Fruit fly (Drosophila melanogaster): ENCODE data around the gene CG1622.

CG1622 gene

dm6 chrX:13251310-13251709 is 45.6 kb upstream of the CG1622 start:
- TF ChIP-seq CG32264 (GFP tag; optimal IDR thresholded peaks at IDR 0.05), result peak; percentile 77
- peak; percentile 77 for TF ChIP-seq sv (GFP tag; optimal IDR thresholded peaks at IDR 0.05)
- peak; percentile 97 for TF ChIP-seq h (GFP tag; optimal IDR thresholded peaks at IDR 0.05)
- no peak for TF ChIP-seq Dif (GFP tag; optimal IDR thresholded peaks at IDR 0.05; ENCODE audit: partially characterized antibody)
- TF ChIP-seq Vsx2 (GFP tag; optimal IDR thresholded peaks at IDR 0.05; ENCODE audit: partially characterized antibody), result peak; percentile 1
- peak; percentile 74 for TF ChIP-seq sage (GFP tag; optimal IDR thresholded peaks at IDR 0.05)
- TF ChIP-seq Dfd (GFP tag; optimal IDR thresholded peaks at IDR 0.05), result no peak
- TF ChIP-seq Rel (GFP tag; optimal IDR thresholded peaks at IDR 0.05), result peak; percentile 83
- TF ChIP-seq Rel (tag; optimal IDR thresholded peaks at IDR 0.05), result peak; percentile 60
- TF ChIP-seq Abd-B (GFP tag; optimal IDR thresholded peaks at IDR 0.05), result no peak
- TF ChIP-seq Hnf4 (GFP tag; optimal IDR thresholded peaks at IDR 0.05), result peak; percentile 96
- TF ChIP-seq CrebA (GFP tag; optimal IDR thresholded peaks at IDR 0.05; ENCODE audit: borderline replicate concordance), result peak; percentile 79
- TF ChIP-seq usp (GFP tag; optimal IDR thresholded peaks at IDR 0.05), result no peak
- TF ChIP-seq woc (GFP tag; optimal IDR thresholded peaks at IDR 0.05), result peak; percentile 96
- TF ChIP-seq jim (GFP tag; optimal IDR thresholded peaks at IDR 0.05), result no peak
- TF ChIP-seq pan (optimal IDR thresholded peaks at IDR 0.05), result no peak
- TF ChIP-seq br (GFP tag; optimal IDR thresholded peaks at IDR 0.05), result peak; percentile 95
- peak; percentile 11 for TF ChIP-seq dsf (GFP tag; optimal IDR thresholded peaks at IDR 0.05; ENCODE audit: borderline replicate concordance)
- TF ChIP-seq Hr78 (GFP tag; optimal IDR thresholded peaks at IDR 0.05), result no peak
- peak; percentile 92 for TF ChIP-seq OdsH (GFP tag; optimal IDR thresholded peaks at IDR 0.05)
- peak; percentile 83 for TF ChIP-seq brk (GFP tag; optimal IDR thresholded peaks at IDR 0.05)
- TF ChIP-seq fru (GFP tag; optimal IDR thresholded peaks at IDR 0.05), result peak; percentile 98
- TF ChIP-seq CG9705 (GFP tag; optimal IDR thresholded peaks at IDR 0.05), result peak; percentile 90
- TF ChIP-seq dl (GFP tag; optimal IDR thresholded peaks at IDR 0.05; ENCODE audit: insufficient read depth in 1 of 2, partially characterized antibody in 2 of 2), result peak in 1 of 2 experiments; percentile 33
- peak; percentile 89 for TF ChIP-seq dmrt93B (GFP tag; optimal IDR thresholded peaks at IDR 0.05)
- peak; percentile 93 for TF ChIP-seq Sp1 (GFP tag; optimal IDR thresholded peaks at IDR 0.05)
- TF ChIP-seq Myc (optimal IDR thresholded peaks at IDR 0.05), result no peak
- TF ChIP-seq Jra (GFP tag; optimal IDR thresholded peaks at IDR 0.05), result peak; percentile 83
- peak; percentile 87 for TF ChIP-seq tai (GFP tag; optimal IDR thresholded peaks at IDR 0.05)
- TF ChIP-seq foxo (GFP tag; optimal IDR thresholded peaks at IDR 0.05), result peak; percentile 74 to 97
- TF ChIP-seq psq (GFP tag; optimal IDR thresholded peaks at IDR 0.05), result peak; percentile 93
- TF ChIP-seq Hr83 (GFP tag; optimal IDR thresholded peaks at IDR 0.05; ENCODE audit: poor library complexity, severe bottlenecking), result peak; percentile 37
- TF ChIP-seq GATAd (GFP tag; optimal IDR thresholded peaks at IDR 0.05), result peak; percentile 25
- TF ChIP-seq rgr (GFP tag; optimal IDR thresholded peaks at IDR 0.05), result peak; percentile 93
- TF ChIP-seq HLH106 (tag; optimal IDR thresholded peaks at IDR 0.05), result peak; percentile 94
- no peak for TF ChIP-seq N (GFP tag; optimal IDR thresholded peaks at IDR 0.05)
- TF ChIP-seq Mio (GFP tag; optimal IDR thresholded peaks at IDR 0.05), result peak; percentile 16
- TF ChIP-seq lola (GFP tag; optimal IDR thresholded peaks at IDR 0.05), result no peak
- peak; percentile 97 for TF ChIP-seq ey (GFP tag; optimal IDR thresholded peaks at IDR 0.05)

- TF ChIP-seq dl (GFP tag; optimal IDR thresholded peaks at IDR 0.05; ENCODE audit: insufficient read depth in 1 of 2, partially characterized antibody in 2 of 2) (no peak), sv (GFP tag; optimal IDR thresholded peaks at IDR 0.05) (peak; percentile 33)
These were observed 43.7 kb upstream of the CG1622 start for dm6 chrX:13253062-13253724.

- no peak for TF ChIP-seq dmrt93B (GFP tag; optimal IDR thresholded peaks at IDR 0.05)
- TF ChIP-seq sv (GFP tag; optimal IDR thresholded peaks at IDR 0.05), result no peak
- peak; percentile 7 for TF ChIP-seq psq (GFP tag; optimal IDR thresholded peaks at IDR 0.05)
- TF ChIP-seq Hr83 (GFP tag; optimal IDR thresholded peaks at IDR 0.05; ENCODE audit: poor library complexity, severe bottlenecking), result peak; percentile 61
- TF ChIP-seq Rel (GFP tag; optimal IDR thresholded peaks at IDR 0.05), result no peak
- peak; percentile 6 for TF ChIP-seq Rel (tag; optimal IDR thresholded peaks at IDR 0.05)
- no peak for TF ChIP-seq GATAd (GFP tag; optimal IDR thresholded peaks at IDR 0.05)
- TF ChIP-seq N (GFP tag; optimal IDR thresholded peaks at IDR 0.05), result no peak
- TF ChIP-seq brk (GFP tag; optimal IDR thresholded peaks at IDR 0.05), result peak; percentile 35
- TF ChIP-seq Mio (GFP tag; optimal IDR thresholded peaks at IDR 0.05), result no peak
- no peak for TF ChIP-seq jim (GFP tag; optimal IDR thresholded peaks at IDR 0.05)
- TF ChIP-seq h (GFP tag; optimal IDR thresholded peaks at IDR 0.05), result peak; percentile 74
- no peak for TF ChIP-seq pan (optimal IDR thresholded peaks at IDR 0.05)
- peak; percentile 49 for TF ChIP-seq fru (GFP tag; optimal IDR thresholded peaks at IDR 0.05)
- no peak for TF ChIP-seq Myc (optimal IDR thresholded peaks at IDR 0.05)
- TF ChIP-seq CG32264 (GFP tag; optimal IDR thresholded peaks at IDR 0.05), result peak; percentile 35
- TF ChIP-seq ey (GFP tag; optimal IDR thresholded peaks at IDR 0.05), result peak; percentile 7
- TF ChIP-seq dsf (GFP tag; optimal IDR thresholded peaks at IDR 0.05; ENCODE audit: borderline replicate concordance), result no peak
- peak; percentile 59 for TF ChIP-seq CrebA (GFP tag; optimal IDR thresholded peaks at IDR 0.05; ENCODE audit: borderline replicate concordance)
- no peak for TF ChIP-seq dl (GFP tag; optimal IDR thresholded peaks at IDR 0.05; ENCODE audit: insufficient read depth in 1 of 2, partially characterized antibody in 2 of 2)
- TF ChIP-seq CG9705 (GFP tag; optimal IDR thresholded peaks at IDR 0.05), result peak; percentile 8
- peak; percentile 50 for TF ChIP-seq Hnf4 (GFP tag; optimal IDR thresholded peaks at IDR 0.05)
- TF ChIP-seq HLH106 (tag; optimal IDR thresholded peaks at IDR 0.05), result no peak
- TF ChIP-seq br (GFP tag; optimal IDR thresholded peaks at IDR 0.05), result no peak
- TF ChIP-seq Dif (GFP tag; optimal IDR thresholded peaks at IDR 0.05; ENCODE audit: partially characterized antibody), result no peak
- no peak for TF ChIP-seq Vsx2 (GFP tag; optimal IDR thresholded peaks at IDR 0.05; ENCODE audit: partially characterized antibody)
- TF ChIP-seq woc (GFP tag; optimal IDR thresholded peaks at IDR 0.05), result no peak
- TF ChIP-seq OdsH (GFP tag; optimal IDR thresholded peaks at IDR 0.05), result peak; percentile 55
- peak; percentile 2 for TF ChIP-seq tai (GFP tag; optimal IDR thresholded peaks at IDR 0.05)
- TF ChIP-seq sage (GFP tag; optimal IDR thresholded peaks at IDR 0.05), result peak; percentile 54
- peak; percentile 72 for TF ChIP-seq rgr (GFP tag; optimal IDR thresholded peaks at IDR 0.05)
- no peak for TF ChIP-seq usp (GFP tag; optimal IDR thresholded peaks at IDR 0.05)
- TF ChIP-seq Sp1 (GFP tag; optimal IDR thresholded peaks at IDR 0.05), result peak; percentile 63
- peak; percentile 3 for TF ChIP-seq Jra (GFP tag; optimal IDR thresholded peaks at IDR 0.05)
- no peak for TF ChIP-seq Abd-B (GFP tag; optimal IDR thresholded peaks at IDR 0.05)
- TF ChIP-seq Dfd (GFP tag; optimal IDR thresholded peaks at IDR 0.05), result no peak
These were observed 42.4 kb upstream of the CG1622 start for dm6 chrX:13254442-13254841.

Data from whole organism, wandering third instar larva.